Fruit fly (Drosophila melanogaster) whole organism, embryonic: ENCODE results near the gene p-cup.
A peak's percentile ranks its signal among the peaks of the same experiment; 100 is the strongest.

Experiments used
- CG12104 ChIP-seq: fragments of 200-800 bp; sonication (Bioruptor generic); optimal IDR thresholded peaks from 3 replicates; lab custom pipeline; 2016; ENCODE audit warnings: missing biosample characterization, missing genetic modification characterization
- CG13624 ChIP-seq: fragments of 200-800 bp; sonication (Bioruptor generic); optimal IDR thresholded peaks from 2 replicates; lab custom pipeline; 2016; ENCODE audit warnings: missing biosample characterization, missing genetic modification characterization
- CG17186 ChIP-seq: fragments of 200-800 bp; sonication (Bioruptor generic); optimal IDR thresholded peaks from 3 replicates; lab custom pipeline; 2017; ENCODE audit warnings: missing biosample characterization, missing genetic modification reagents, missing genetic modification characterization
- CG17802 ChIP-seq: fragments of 200-800 bp; sonication (Bioruptor generic); optimal IDR thresholded peaks from 2 replicates; lab custom pipeline; 2018; ENCODE audit warnings: missing biosample characterization, mild to moderate bottlenecking, missing genetic modification characterization, moderate library complexity
- CG17829 ChIP-seq: fragments of 200-800 bp; optimal IDR thresholded peaks from 2 replicates; lab custom pipeline; 2019; ENCODE audit warnings: missing biosample characterization, mild to moderate bottlenecking, missing genetic modification characterization, moderate library complexity
- CG2712 ChIP-seq: fragments of 200-800 bp; optimal IDR thresholded peaks from 3 replicates; lab custom pipeline; 2019; ENCODE audit warnings: missing biosample characterization, mild to moderate bottlenecking, missing genetic modification characterization, moderate library complexity
- CG30403 ChIP-seq: fragments of 200-800 bp; sonication (Bioruptor generic); optimal IDR thresholded peaks from 3 replicates; lab custom pipeline; 2016; ENCODE audit warnings: missing biosample characterization, missing genetic modification characterization
- CG4328 ChIP-seq: fragments of 200-800 bp; sonication (Bioruptor generic); optimal IDR thresholded peaks from 3 replicates; lab custom pipeline; 2017; ENCODE audit warnings: missing biosample characterization, missing genetic modification reagents, missing genetic modification characterization
- CG4820 ChIP-seq: fragments of 200-800 bp; sonication (Bioruptor generic); optimal IDR thresholded peaks from 3 replicates; lab custom pipeline; 2016; ENCODE audit warnings: missing biosample characterization, missing genetic modification characterization
- CG6254 ChIP-seq: fragments of 200-800 bp; sonication (Bioruptor generic); optimal IDR thresholded peaks from 3 replicates; lab custom pipeline; 2017; ENCODE audit warnings: mild to moderate bottlenecking, missing biosample characterization, missing genetic modification reagents, missing genetic modification characterization
- CG6791 ChIP-seq: fragments of 200-800 bp; sonication (Bioruptor generic); IDR thresholded peaks from 3 replicates; pipeline ENCODE4 v1.3.6; 2022; ENCODE audit warnings: missing biosample characterization, missing genetic modification characterization; ENCODE audit not compliant: partially characterized antibody
- CG7786 ChIP-seq: fragments of 200-800 bp; sonication (Bioruptor generic); optimal IDR thresholded peaks from 2 replicates; lab custom pipeline; 2016; ENCODE audit warnings: missing biosample characterization, missing genetic modification characterization
- CG8359 ChIP-seq: fragments of 200-800 bp; sonication (Bioruptor generic); optimal IDR thresholded peaks from 2 replicates; lab custom pipeline; 2017; ENCODE audit warnings: missing biosample characterization, mild to moderate bottlenecking, missing genetic modification characterization, borderline replicate concordance
- CG9817 ChIP-seq: fragments of 200-800 bp; sonication (Bioruptor generic); optimal IDR thresholded peaks from 2 replicates; lab custom pipeline; 2018; ENCODE audit warnings: missing biosample characterization, mild to moderate bottlenecking, missing genetic modification characterization, moderate library complexity
- CoRest ChIP-seq: fragments of 200-800 bp; sonication (Bioruptor generic); optimal IDR thresholded peaks from 3 replicates; lab custom pipeline; 2018; ENCODE audit warnings: missing biosample characterization, mild to moderate bottlenecking, missing genetic modification characterization, moderate library complexity
- Dll ChIP-seq: fragments of 200-800 bp; sonication (Bioruptor generic); IDR thresholded peaks from 4 replicates; pipeline ENCODE4 v1.3.6; 2022; ENCODE audit warnings: missing biosample characterization, missing genetic modification characterization; ENCODE audit not compliant: partially characterized antibody
- Fer1 ChIP-seq: fragments of 200-800 bp; sonication (Bioruptor generic); optimal IDR thresholded peaks from 2 replicates; lab custom pipeline; 2017; ENCODE audit warnings: missing biosample characterization, mild to moderate bottlenecking, missing genetic modification characterization
- Hey ChIP-seq: fragments of 200-800 bp; sonication (Bioruptor generic); optimal IDR thresholded peaks from 3 replicates; lab custom pipeline; 2018; ENCODE audit warnings: missing biosample characterization, mild to moderate bottlenecking, missing genetic modification characterization
- Hmx ChIP-seq: fragments of 200-800 bp; sonication (Bioruptor generic); optimal IDR thresholded peaks from 2 replicates; lab custom pipeline; 2016; ENCODE audit warnings: missing biosample characterization, missing genetic modification characterization
- Hr39 ChIP-seq: fragments of >200 bp; optimal IDR thresholded peaks from 2 replicates; lab custom pipeline; 2017
- Jarid2 ChIP-seq: fragments of 200-800 bp; sonication (Bioruptor generic); optimal IDR thresholded peaks from 3 replicates; lab custom pipeline; 2017; ENCODE audit warnings: mild to moderate bottlenecking, missing biosample characterization, missing genetic modification reagents, missing genetic modification characterization
- Lim3 ChIP-seq: fragments of 200-800 bp; sonication (Bioruptor generic); IDR thresholded peaks from 2 replicates; pipeline ENCODE4 v1.3.6; 2022; ENCODE audit warnings: missing biosample characterization, missing genetic modification characterization
- Med ChIP-seq: fragments of 200-800 bp; sonication (Bioruptor generic); peaks from one replicate; lab custom pipeline; 2016; ENCODE audit warnings: missing biosample characterization, missing genetic modification characterization, mild to moderate bottlenecking, inconsistent platforms, moderate library complexity
- Nf-YB ChIP-seq: fragments of 200-800 bp; sonication (Bioruptor generic); optimal IDR thresholded peaks from 3 replicates; lab custom pipeline; 2019; ENCODE audit warnings: missing biosample characterization, mild to moderate bottlenecking, missing genetic modification characterization, moderate library complexity
- Nf-YC ChIP-seq: fragments of 200-800 bp; optimal IDR thresholded peaks from 3 replicates; lab custom pipeline; 2019; ENCODE audit warnings: missing biosample characterization, mild to moderate bottlenecking, missing genetic modification characterization, moderate library complexity
- Sry-β ChIP-seq: fragments of 200-800 bp; sonication (Bioruptor generic); optimal IDR thresholded peaks from 2 replicates; lab custom pipeline; 2018; ENCODE audit warnings: missing biosample characterization, mild to moderate bottlenecking, missing genetic modification characterization, moderate library complexity
- aop ChIP-seq: fragments of 200-800 bp; sonication (Bioruptor generic); IDR thresholded peaks from 2 replicates; pipeline ENCODE4 v1.3.6; 2022; ENCODE audit warnings: missing biosample characterization, missing genetic modification characterization
- cad ChIP-seq: fragments of >200 bp; optimal IDR thresholded peaks from 2 replicates; lab custom pipeline; 2017; ENCODE audit warnings: missing biosample characterization, missing genetic modification characterization
- chn ChIP-seq: fragments of 200-800 bp; sonication (Bioruptor generic); optimal IDR thresholded peaks from 2 replicates; lab custom pipeline; 2016; ENCODE audit warnings: missing biosample characterization, missing genetic modification characterization
- ci ChIP-seq: fragments of 200-800 bp; sonication (Bioruptor generic); IDR thresholded peaks from 3 replicates; pipeline ENCODE4 v1.3.6; 2022; ENCODE audit warnings: missing biosample characterization, missing genetic modification characterization
- crol ChIP-seq: fragments of 200-800 bp; sonication (Bioruptor generic); IDR thresholded peaks from 2 replicates; pipeline ENCODE4 v1.3.6; 2022; ENCODE audit warnings: missing biosample characterization, missing genetic modification characterization
- dati ChIP-seq: fragments of 200-800 bp; sonication (Bioruptor generic); IDR thresholded peaks from 2 replicates; pipeline ENCODE4 v1.3.6; 2022; ENCODE audit warnings: missing biosample characterization, missing genetic modification characterization
- en ChIP-seq: fragments of 200-800 bp; sonication (Bioruptor generic); optimal IDR thresholded peaks from 2 replicates; lab custom pipeline; 2016; ENCODE audit warnings: missing biosample characterization, missing genetic modification characterization
- gt ChIP-seq: fragments of 200-800 bp; sonication (Bioruptor generic); IDR thresholded peaks from 2 replicates; pipeline ENCODE4 v1.3.6; 2022; ENCODE audit warnings: missing biosample characterization, missing genetic modification characterization
- h ChIP-seq: fragments of >200 bp; optimal IDR thresholded peaks from 2 replicates; lab custom pipeline; 2017
- kni ChIP-seq: fragments of 200-800 bp; sonication (Bioruptor generic); optimal IDR thresholded peaks from 3 replicates; lab custom pipeline; 2017; ENCODE audit warnings: mild to moderate bottlenecking, missing biosample characterization, missing genetic modification reagents, missing genetic modification characterization
- mirr ChIP-seq: fragments of 200-800 bp; sonication (Bioruptor generic); optimal IDR thresholded peaks from 3 replicates; lab custom pipeline; 2018; ENCODE audit warnings: missing biosample characterization, mild to moderate bottlenecking, missing genetic modification characterization
- nerfin-1 ChIP-seq: fragments of 200-800 bp; sonication (Bioruptor generic); optimal IDR thresholded peaks from 3 replicates; lab custom pipeline; 2019; ENCODE audit warnings: missing biosample characterization, mild to moderate bottlenecking, missing genetic modification characterization, moderate library complexity
- org-1 ChIP-seq: fragments of 200-800 bp; sonication (Bioruptor generic); optimal IDR thresholded peaks from 2 replicates; lab custom pipeline; 2017; ENCODE audit warnings: missing biosample characterization, missing genetic modification characterization
- pros ChIP-seq: fragments of 200-800 bp; sonication (Bioruptor generic); optimal IDR thresholded peaks from 3 replicates; lab custom pipeline; 2019; ENCODE audit warnings: missing biosample characterization, mild to moderate bottlenecking, missing genetic modification characterization, moderate library complexity
- sc ChIP-seq, 3 experiments: fragments of >200 bp in 2 of 3; fragments of 200-800 bp in 1 of 3; sonication (Bioruptor generic) in 1 of 3; optimal IDR thresholded peaks; 2 replicates in 2 of 3; 3 replicates in 1 of 3; lab custom pipeline; 2017; ENCODE audit warnings: mild to moderate bottlenecking in 1 of 3, missing biosample characterization in 1 of 3, missing genetic modification characterization in 1 of 3, missing genetic modification reagents in 1 of 3
- so ChIP-seq: fragments of 200-800 bp; sonication (Bioruptor generic); IDR thresholded peaks from 3 replicates; pipeline ENCODE4 v1.3.6; 2022; ENCODE audit warnings: missing biosample characterization, missing genetic modification characterization
- tgo ChIP-seq: fragments of 200-800 bp; sonication (Bioruptor generic); IDR thresholded peaks from 3 replicates; pipeline ENCODE4 v1.3.6; 2022; ENCODE audit warnings: missing biosample characterization, missing genetic modification characterization
- tio ChIP-seq: fragments of 200-800 bp; sonication (Bioruptor generic); optimal IDR thresholded peaks from 2 replicates; lab custom pipeline; 2017; ENCODE audit warnings: missing biosample characterization, missing genetic modification characterization, inconsistent platforms
- trh ChIP-seq: fragments of 200-800 bp; sonication (Bioruptor generic); optimal IDR thresholded peaks from 2 replicates; lab custom pipeline; 2016; ENCODE audit warnings: missing biosample characterization, missing genetic modification characterization
- twi ChIP-seq: fragments of 200-800 bp; optimal IDR thresholded peaks from 2 replicates; lab custom pipeline; 2019; ENCODE audit warnings: missing biosample characterization, mild to moderate bottlenecking, missing genetic modification characterization, moderate library complexity

The p-cup gene

dm6 chrX:17407737-17408136 is 40.8 kb downstream of the p-cup start:
- peak; percentile 94 for TF ChIP-seq Hey (tag; lab: Kevin White, UChicago)
- no peak for TF ChIP-seq CG2712 (tag; lab: Kevin White, UChicago)

dm6 chrX:17404883-17405282 is 43.7 kb downstream of the p-cup start:
- TF ChIP-seq CG9817 (tag; lab: Kevin White, UChicago), result no peak
- TF ChIP-seq CG13624 (GFP tag; lab: Kevin White, UChicago), result no peak
- TF ChIP-seq Nf-YB, result peak; percentile 91
- no peak for TF ChIP-seq tgo (GFP tag; lab: Robert Waterston, UW)
- no peak for TF ChIP-seq CG17829 (tag; lab: Kevin White, UChicago)
- no peak for TF ChIP-seq Med (GFP tag; lab: Kevin White, UChicago)
- no peak for TF ChIP-seq cad
- peak; percentile 90 for TF ChIP-seq Nf-YC
- TF ChIP-seq CG17802, result no peak
- no peak for TF ChIP-seq Hmx (GFP tag; lab: Kevin White, UChicago)
- TF ChIP-seq tio, result no peak

- TF ChIP-seq Dll (GFP tag; lab: Robert Waterston, UW) (no peak), Hr39 (lab: Kevin White, UChicago) (peak; percentile 35)
These were observed 50.4 kb downstream of the p-cup start for dm6 chrX:17398215-17398614.

- TF ChIP-seq Jarid2 (GFP tag; lab: Kevin White, UChicago) (peak; percentile 81), en (no peak), CoRest (tag; lab: Kevin White, UChicago) (peak; percentile 51), sc (optimal IDR thresholded peaks at IDR 0.05; lab: Kevin White, UChicago) (no peak), sc (GFP tag; optimal IDR thresholded peaks at IDR 0.05; lab: Kevin White, UChicago) (peak; percentile 29), aop (no peak), CG4328 (GFP tag; lab: Kevin White, UChicago) (no peak), CG6254 (GFP tag; lab: Kevin White, UChicago) (no peak), nerfin-1 (peak; percentile 7), h (no peak), Sry-β (GFP tag; lab: Kevin White, UChicago) (no peak), trh (no peak), org-1 (GFP tag; lab: Kevin White, UChicago) (no peak), Nf-YC (peak; percentile 97), dati (GFP tag; lab: Robert Waterston, UW) (no peak), CG17186 (GFP tag; lab: Kevin White, UChicago) (no peak), twi (tag; lab: Kevin White, UChicago) (peak; percentile 35), ci (GFP tag; lab: Robert Waterston, UW) (peak; percentile 58; the same call in 2 of the 3 replicates), so (GFP tag; lab: Robert Waterston, UW) (peak; percentile 38; the same call in 1 of the 3 replicates), CG8359 (GFP tag; lab: Kevin White, UChicago) (no peak), Lim3 (GFP tag; lab: Robert Waterston, UW) (no peak), CG6791 (GFP tag; lab: Robert Waterston, UW) (peak; percentile 44; the same call in 1 of the 3 replicates), pros (no peak), CG7786 (GFP tag; lab: Kevin White, UChicago) (no peak), kni (GFP tag; lab: Kevin White, UChicago) (peak; percentile 6), Fer1 (no peak), CG12104 (no peak), chn (GFP tag; lab: Kevin White, UChicago) (peak; percentile 3), gt (GFP tag; lab: Robert Waterston, UW) (no peak), CG2712 (tag; lab: Kevin White, UChicago) (no peak), CG4820 (GFP tag; lab: Kevin White, UChicago) (no peak), crol (peak; percentile 78), CG30403 (GFP tag; lab: Kevin White, UChicago) (no peak), mirr (no peak)
These were observed 51.4 kb downstream of the p-cup start, which contains the start of gene B-H1 for dm6 chrX:17397103-17397711. TSS of gene B-H1 (plus strand) at chrX:17397478.
